Fruit fly (Drosophila melanogaster): ENCODE results near the gene CG33257.

CG33257 gene

DNA sequence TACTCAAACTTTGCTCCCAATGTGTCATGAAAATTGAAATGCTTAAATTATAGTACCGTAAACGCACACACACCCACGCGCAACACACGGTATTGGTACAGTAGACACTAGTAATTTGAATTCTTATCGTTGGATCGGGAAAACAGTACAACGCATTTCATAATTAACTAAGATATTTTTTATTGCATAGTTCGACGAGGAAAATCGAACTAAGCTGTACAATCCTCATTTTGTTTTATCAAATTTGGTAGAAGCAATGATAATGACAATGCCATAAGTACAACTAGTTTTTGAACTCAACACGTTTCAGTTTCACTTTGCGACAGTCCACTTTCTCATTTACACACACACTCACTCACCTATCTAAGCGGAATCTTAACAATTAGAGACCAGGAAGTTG lies 34.6 kb downstream of the CG33257 start (continued):
- no peak for TF ChIP-seq CG2129 (GFP tag; IDR thresholded peaks at IDR 0.05; ENCODE audit: partially characterized antibody)
- no peak for TF ChIP-seq da (GFP tag; optimal IDR thresholded peaks at IDR 0.05)
- peak; percentile 49 for TF ChIP-seq CG5245 (GFP tag; optimal IDR thresholded peaks at IDR 0.05)
- TF ChIP-seq jumu (GFP tag; optimal IDR thresholded peaks at IDR 0.05), result peak; percentile 57
- no peak for TF ChIP-seq Sry-β (GFP tag; optimal IDR thresholded peaks at IDR 0.05)
- 0 out of 2 replicates have a peak, but pooled peaks have one; percentile 7 for TF ChIP-seq stc (GFP tag; IDR thresholded peaks at IDR 0.05)
- TF ChIP-seq CG15011 (GFP tag; optimal IDR thresholded peaks at IDR 0.05), result peak; percentile 16
- TF ChIP-seq CG15269 (tag; optimal IDR thresholded peaks at IDR 0.05), result peak; percentile 83
- no peak for TF ChIP-seq Mad (GFP tag; optimal IDR thresholded peaks at IDR 0.05)
- peak; percentile 42 for TF ChIP-seq twi (tag; optimal IDR thresholded peaks at IDR 0.05)
- TF ChIP-seq CG1024 (GFP tag; IDR thresholded peaks at IDR 0.05), result no peak
- TF ChIP-seq Ets97D (GFP tag; optimal IDR thresholded peaks at IDR 0.05), result no peak
- TF ChIP-seq Optix (GFP tag; IDR thresholded peaks at IDR 0.05), result no peak; the same call in 2 of the 3 replicates
- peak; percentile 76 for TF ChIP-seq ind (GFP tag; optimal IDR thresholded peaks at IDR 0.05)
- TF ChIP-seq lola (GFP tag; optimal IDR thresholded peaks at IDR 0.05), result peak in 1 of 3 experiments; percentile 59
- no peak for TF ChIP-seq Dad (GFP tag; optimal IDR thresholded peaks at IDR 0.05)
- no peak for TF ChIP-seq prd (optimal IDR thresholded peaks at IDR 0.05)
- TF ChIP-seq prd (GFP tag; IDR thresholded peaks at IDR 0.05), result peak; percentile 67; the same call in 2 of the 3 replicates
- TF ChIP-seq CG16813 (GFP tag; IDR thresholded peaks at IDR 0.05; ENCODE audit: partially characterized antibody), result no peak
- TF ChIP-seq CG17328 (GFP tag; IDR thresholded peaks at IDR 0.05), result no peak
- no peak for TF ChIP-seq ato (GFP tag; IDR thresholded peaks at IDR 0.05; ENCODE audit: partially characterized antibody)
- TF ChIP-seq dysf (GFP tag; IDR thresholded peaks at IDR 0.05), result peak; percentile 76; the same call in 1 of the 3 replicates
- TF ChIP-seq Eip74EF (GFP tag; optimal IDR thresholded peaks at IDR 0.05), result peak in 1 of 2 experiments; percentile 80
- no peak for TF ChIP-seq CG6654 (GFP tag; optimal IDR thresholded peaks at IDR 0.05)
- no peak for TF ChIP-seq bbx (GFP tag; IDR thresholded peaks at IDR 0.05; ENCODE audit: partially characterized antibody)
- TF ChIP-seq Rfx (GFP tag; IDR thresholded peaks at IDR 0.05), result 0 out of 2 replicates have a peak, but pooled peaks have one; percentile 69
- TF ChIP-seq NC2α (GFP tag; optimal IDR thresholded peaks at IDR 0.05), result peak; percentile 4
- TF ChIP-seq sob (GFP tag; IDR thresholded peaks at IDR 0.05), result peak; percentile 66
- TF ChIP-seq Awh (GFP tag; IDR thresholded peaks at IDR 0.05), result no peak
- peak; percentile 65 for TF ChIP-seq zfh2 (GFP tag; optimal IDR thresholded peaks at IDR 0.05)
- no peak for TF ChIP-seq CG31365 (tag; optimal IDR thresholded peaks at IDR 0.05)
- TF ChIP-seq CG17359 (tag; optimal IDR thresholded peaks at IDR 0.05), result peak; percentile 77
- TF ChIP-seq Mrtf (GFP tag; IDR thresholded peaks at IDR 0.05), result peak; percentile 50; the same call in 1 of the 3 replicates
- TF ChIP-seq CG4360 (GFP tag; IDR thresholded peaks at IDR 0.05), result no peak
- TF ChIP-seq CG2202 (tag; optimal IDR thresholded peaks at IDR 0.05), result peak; percentile 28
- peak; percentile 53 for TF ChIP-seq Taf1 (GFP tag; IDR thresholded peaks at IDR 0.05)
- peak; percentile 66 for TF ChIP-seq CG8944 (GFP tag; optimal IDR thresholded peaks at IDR 0.05)
- TF ChIP-seq CG31441 (GFP tag; IDR thresholded peaks at IDR 0.05), result peak; percentile 54; the same call in 1 of the 2 replicates
- peak; percentile 16 for TF ChIP-seq kah (GFP tag; optimal IDR thresholded peaks at IDR 0.05)
- TF ChIP-seq kni (GFP tag; optimal IDR thresholded peaks at IDR 0.05), result peak; percentile 66
- peak; percentile 42 for TF ChIP-seq CG31224 (GFP tag; IDR thresholded peaks at IDR 0.05)
- TF ChIP-seq HHEX (GFP tag; optimal IDR thresholded peaks at IDR 0.05), result peak; percentile 65
- TF ChIP-seq ara (GFP tag; IDR thresholded peaks at IDR 0.05), result no peak
- peak; percentile 38; the same call in 1 of the 3 replicates for TF ChIP-seq croc (GFP tag; conservative IDR thresholded peaks at IDR 0.05)
- TF ChIP-seq ewg (GFP tag; optimal IDR thresholded peaks at IDR 0.05), result peak; percentile 27
- peak; percentile 12 for TF ChIP-seq crc (GFP tag; optimal IDR thresholded peaks at IDR 0.05)
- peak; percentile 57 for TF ChIP-seq dm (GFP tag; optimal IDR thresholded peaks at IDR 0.05)
- TF ChIP-seq CG4282 (GFP tag; optimal IDR thresholded peaks at IDR 0.05), result no peak
- TF ChIP-seq CG10274 (GFP tag; optimal IDR thresholded peaks at IDR 0.05), result peak; percentile 45
- TF ChIP-seq nmo (GFP tag; optimal IDR thresholded peaks at IDR 0.05), result peak; percentile 54
- TF ChIP-seq Gsc (GFP tag; IDR thresholded peaks at IDR 0.05), result no peak
